Worm (Caenorhabditis elegans): Measurements from ENCODE around the gene K08H10.6.
"Not testable (repeated sequence)": the region's sequence is repeated elsewhere in the genome, so short reads cannot be mapped to it uniquely, and the experiment has no call there.

K08H10.6 gene

ce11 chrV:10007484-10007883 is 11.8 kb upstream of the K08H10.6 start:
- TF ChIP-seq unc-62 (GFP tag; optimal IDR thresholded peaks at IDR 0.05): no peak

- no peak for TF ChIP-seq unc-62 (GFP tag; optimal IDR thresholded peaks at IDR 0.05)
Observed at ce11 chrV:10006374-10006773, 10.7 kb upstream of the K08H10.6 start.

DNA sequence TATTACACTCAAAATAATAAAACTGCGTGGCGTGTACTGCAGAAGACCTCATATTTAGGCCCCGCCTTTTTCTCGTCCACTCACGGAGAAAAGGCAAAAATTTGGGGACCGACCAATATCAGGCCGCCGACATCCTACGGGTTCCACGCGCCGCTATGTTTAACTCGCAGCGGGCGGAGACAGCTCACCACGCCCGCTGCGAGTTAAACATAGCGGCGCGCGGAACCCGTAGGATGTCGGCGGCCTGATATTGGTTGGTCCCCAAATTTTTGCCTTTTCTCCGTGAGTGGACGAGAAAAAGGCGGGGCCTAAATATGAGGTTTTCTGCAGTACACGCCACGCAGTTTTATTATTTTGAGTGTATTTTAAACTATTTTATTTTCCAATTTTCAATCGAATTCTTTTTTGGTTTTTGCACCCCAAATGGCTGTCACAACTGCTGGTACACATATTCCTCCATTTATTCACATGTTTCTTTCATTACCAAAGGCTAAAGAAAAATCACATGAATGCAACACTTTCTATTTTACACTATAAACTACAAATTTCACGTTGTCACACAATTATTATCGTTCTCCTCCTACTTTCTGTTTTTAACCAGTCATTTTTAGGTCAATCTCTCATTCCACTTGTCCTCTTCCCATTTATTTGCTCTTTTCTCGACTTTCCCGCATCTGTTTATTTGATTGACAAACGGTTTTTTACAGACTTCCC is 8.5 kb upstream of the K08H10.6 start, which contains the start of gene uda-1:
Gene uda-1, plus strand, starts transcription at position 708 of the 714 bp plus-strand sequence.
- not testable (repeated sequence) for TF ChIP-seq unc-62 (GFP tag; optimal IDR thresholded peaks at IDR 0.05)

- no peak for TF ChIP-seq unc-62 (GFP tag; optimal IDR thresholded peaks at IDR 0.05)
Observed at ce11 chrV:10003315-10003969, 7.8 kb upstream of the K08H10.6 start.

- no peak for TF ChIP-seq unc-62 (GFP tag; optimal IDR thresholded peaks at IDR 0.05)
Observed at ce11 chrV:10002720-10003119, 7.0 kb upstream of the K08H10.6 start.

DNA sequence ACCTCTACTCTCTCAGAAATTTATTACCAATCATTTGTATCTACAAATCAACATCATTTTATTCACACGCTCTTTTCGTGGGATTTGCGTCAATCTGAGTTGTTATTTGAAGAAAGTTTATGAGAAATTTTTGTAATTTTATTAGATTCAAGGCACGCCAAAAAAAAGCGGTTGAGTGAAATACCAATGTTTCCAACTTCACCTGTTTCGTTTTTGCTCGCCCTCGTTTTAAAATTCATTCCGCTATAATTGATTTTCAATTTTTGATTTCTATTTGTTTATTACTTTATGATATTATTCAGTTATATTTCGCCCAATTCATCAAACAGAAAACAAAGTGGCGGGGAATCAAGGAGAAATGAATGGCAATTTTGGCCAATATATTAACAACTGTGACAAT is 5.1 kb upstream of the K08H10.6 start, which contains the start of gene K08H10.10:
Gene K08H10.10, plus strand, starts transcription at position 301 of the 400 bp plus-strand sequence.
- TF ChIP-seq unc-62 (GFP tag; optimal IDR thresholded peaks at IDR 0.05): no peak

ce11 chrV:9991610-9992009 is 4.1 kb downstream of the K08H10.6 start, which contains the start of the genes rde-1 and trpp-6:
rde-1 (minus strand) TSS chrV:9991642.
trpp-6 (plus strand) TSS chrV:9991895.
- no peak for TF ChIP-seq unc-62 (GFP tag; optimal IDR thresholded peaks at IDR 0.05)

- TF ChIP-seq unc-62 (GFP tag; optimal IDR thresholded peaks at IDR 0.05): no peak
Observed at ce11 chrV:9987688-9988087, 8.0 kb downstream of the K08H10.6 start, which contains the start of gene C27H6.8. C27H6.8 (minus strand) TSS chrV:9987788.

DNA sequence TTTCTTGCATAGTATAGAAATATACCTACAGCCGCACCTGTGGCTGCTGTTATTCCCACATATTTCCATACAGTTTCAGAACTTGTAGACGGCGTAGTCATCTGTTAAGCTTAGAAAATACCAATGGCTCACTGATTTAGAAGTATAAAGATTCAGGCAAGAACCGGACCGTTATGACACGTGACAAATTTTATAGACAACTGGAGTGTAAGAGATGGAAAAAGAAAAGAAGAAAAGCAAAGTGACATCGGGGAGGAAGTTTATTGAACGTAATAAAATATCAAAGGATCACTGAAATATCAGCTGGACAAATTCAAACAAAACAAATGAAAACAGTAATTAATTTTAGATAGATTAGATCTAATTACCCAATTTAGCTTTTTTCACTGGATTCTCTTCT is 9.5 kb downstream of the K08H10.6 start, which contains the start of gene rmd-2:
Gene rmd-2, minus strand, starts transcription at position 101 of the 400 bp plus-strand sequence.
- no peak for TF ChIP-seq unc-62 (GFP tag; optimal IDR thresholded peaks at IDR 0.05)

DNA sequence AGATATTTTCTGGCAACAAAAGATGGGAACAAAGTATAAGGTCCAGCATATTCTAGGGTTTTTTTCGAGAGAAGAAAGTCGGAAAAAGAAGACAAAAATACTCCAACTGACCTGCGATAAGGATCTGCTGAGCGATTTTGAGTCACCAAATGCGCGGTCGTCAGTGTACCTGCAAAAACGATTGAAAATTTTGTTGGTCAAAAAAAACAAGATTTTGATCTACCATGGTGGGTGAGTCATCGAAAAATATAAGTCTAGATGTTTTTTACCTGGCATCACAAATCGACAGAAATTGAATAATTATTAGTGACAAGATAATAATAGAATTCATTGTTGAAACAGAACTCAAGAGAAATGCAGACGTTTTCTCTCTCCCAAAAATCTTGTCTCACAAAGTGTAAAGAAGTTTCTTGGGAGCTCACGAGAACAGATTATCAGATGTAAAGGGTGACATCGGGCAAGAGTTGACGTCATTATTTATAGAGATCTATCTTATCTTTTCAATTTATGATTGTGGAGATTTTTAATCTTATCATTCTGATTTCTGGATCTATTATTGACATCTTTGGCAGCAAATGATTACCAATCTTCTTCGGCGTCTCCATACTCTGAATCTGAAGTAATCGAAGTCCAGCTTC is 10.3 kb downstream of the K08H10.6 start:
- no peak for TF ChIP-seq unc-62 (GFP tag; optimal IDR thresholded peaks at IDR 0.05)

ce11 chrV:9984821-9985220 is 10.9 kb downstream of the K08H10.6 start:
- TF ChIP-seq unc-62 (GFP tag; optimal IDR thresholded peaks at IDR 0.05): no peak

DNA sequence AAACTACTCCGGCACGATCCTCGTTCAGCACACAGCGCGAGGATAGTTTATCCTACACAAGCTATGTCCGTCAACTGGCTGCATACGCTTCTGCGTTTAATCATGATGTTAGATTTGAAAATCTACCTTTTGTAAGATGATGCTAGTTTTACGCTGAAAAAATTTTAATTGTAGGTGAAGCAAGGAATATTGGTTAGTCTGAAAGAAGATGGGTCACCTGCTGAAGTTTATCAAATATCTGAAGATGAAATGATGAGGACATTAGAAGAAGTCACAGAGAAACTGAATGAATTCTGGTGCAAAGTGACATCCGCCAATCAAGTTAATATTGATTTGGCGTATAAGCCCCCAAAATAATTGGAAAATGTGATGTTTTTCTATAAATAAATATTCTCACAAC is 12.2 kb downstream of the K08H10.6 start:
- no peak for TF ChIP-seq unc-62 (GFP tag; optimal IDR thresholded peaks at IDR 0.05)

DNA sequence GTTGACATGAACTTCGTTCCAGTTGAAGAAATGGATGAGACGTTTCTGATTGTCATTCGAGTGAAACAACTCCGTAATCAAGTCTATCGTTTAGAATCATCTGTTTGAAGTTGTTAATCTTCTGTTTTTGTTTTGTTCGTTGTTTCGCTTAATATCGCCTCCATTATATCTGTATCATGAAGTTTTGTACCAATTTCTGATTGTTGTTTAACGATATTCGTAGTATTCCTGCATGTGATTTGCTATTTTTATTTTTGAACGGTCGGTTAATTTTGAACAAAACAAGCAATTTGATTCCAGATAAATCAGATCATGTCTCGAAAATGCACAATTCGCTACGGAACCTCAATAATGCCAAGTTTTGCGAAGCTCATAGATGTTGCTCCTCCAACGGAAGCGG is 13.1 kb downstream of the K08H10.6 start, which contains the start of gene C27H6.9:
Gene C27H6.9, plus strand, starts transcription at position 301 of the 400 bp plus-strand sequence.
- no peak for TF ChIP-seq unc-62 (GFP tag; optimal IDR thresholded peaks at IDR 0.05)

ce11 chrV:9980731-9981483 is 14.8 kb downstream of the K08H10.6 start, which contains the start of the genes ruvb-1 and tofu-1:
ruvb-1 (minus strand) TSS chrV:9980802.
tofu-1 (plus strand) TSS chrV:9981147.
- not testable (repeated sequence) for TF ChIP-seq unc-62 (GFP tag; optimal IDR thresholded peaks at IDR 0.05)

ce11 chrV:9978425-9978824 is 17.3 kb downstream of the K08H10.6 start:
- TF ChIP-seq unc-62 (GFP tag; optimal IDR thresholded peaks at IDR 0.05): no peak
